Fruit fly (Drosophila melanogaster) whole organism, pupa: Measurements from ENCODE around the gene Osi19.

Experiments
- CG10348 ChIP-seq: fragments of 200-800 bp; sonication (Bioruptor generic); IDR thresholded peaks from 2 replicates; pipeline ENCODE4 v1.3.6; 2022; ENCODE audit warnings: missing biosample characterization, missing genetic modification characterization
- CG12605 ChIP-seq: fragments of 200-800 bp; sonication (Bioruptor generic); IDR thresholded peaks from 2 replicates; pipeline ENCODE4 v1.3.6; 2022; ENCODE audit warnings: missing biosample characterization, missing genetic modification characterization
- CG15710 ChIP-seq: fragments of 200-800 bp; sonication (Bioruptor generic); optimal IDR thresholded peaks from 2 replicates; lab custom pipeline; 2018; ENCODE audit warnings: missing biosample characterization, mild to moderate bottlenecking, missing genetic modification characterization, moderate library complexity
- CG17806 ChIP-seq: fragments of 200-800 bp; sonication (Bioruptor generic); optimal IDR thresholded peaks from 2 replicates; lab custom pipeline; 2018; ENCODE audit warnings: missing biosample characterization, mild to moderate bottlenecking, missing genetic modification characterization, moderate library complexity
- CG4496 ChIP-seq: fragments of 200-800 bp; sonication (Bioruptor generic); IDR thresholded peaks from 3 replicates; pipeline ENCODE4 v1.3.6; 2022; ENCODE audit warnings: missing biosample characterization, missing genetic modification characterization
- EcR ChIP-seq: fragments of 200-800 bp; sonication (Bioruptor generic); optimal IDR thresholded peaks from 3 replicates; lab custom pipeline; 2019; ENCODE audit warnings: missing biosample characterization, missing genetic modification characterization, mild to moderate bottlenecking, moderate library complexity, missing genetic modification reagents
- Ets98B ChIP-seq: fragments of 200-800 bp; sonication (Bioruptor generic); IDR thresholded peaks from 2 replicates; pipeline ENCODE4 v1.3.6; 2022; ENCODE audit warnings: missing biosample characterization, missing genetic modification characterization
- Pif1A ChIP-seq: fragments of 200-800 bp; sonication (Bioruptor generic); optimal IDR thresholded peaks from 3 replicates; lab custom pipeline; 2016; ENCODE audit warnings: missing biosample characterization, missing genetic modification characterization
- rn ChIP-seq: fragments of 200-800 bp; sonication (Bioruptor generic); IDR thresholded peaks from 2 replicates; pipeline ENCODE4 v1.3.6; 2022; ENCODE audit warnings: missing biosample characterization, missing genetic modification characterization

DNA sequence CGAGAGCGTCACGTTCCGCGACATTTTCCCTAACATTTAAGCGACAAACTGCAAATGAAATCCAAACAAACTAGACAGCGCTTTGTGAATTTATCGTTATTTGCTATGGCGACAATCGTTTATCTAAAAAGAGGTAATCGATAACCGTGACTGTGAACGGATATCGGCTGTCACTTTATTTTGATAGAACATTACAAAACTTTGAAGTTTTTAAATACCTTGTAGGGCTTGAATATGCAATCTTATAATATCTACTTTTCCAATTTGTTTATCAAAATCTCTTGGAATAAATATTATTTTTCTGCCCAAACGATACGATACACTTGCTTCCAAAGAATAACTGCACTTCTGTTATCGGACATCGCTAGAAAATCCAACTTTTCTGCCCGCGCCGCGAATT is 45.0 kb downstream of the Osi19 start, which contains the start of the genes CG1024 and TfIIFalpha:
- TF ChIP-seq CG12605 (no peak), CG10348 (GFP tag; lab: Robert Waterston, UW) (no peak), Ets98B (GFP tag; lab: Robert Waterston, UW) (no peak), Pif1A (no peak), CG4496 (GFP tag; lab: Robert Waterston, UW) (no peak), CG15710 (tag; lab: Kevin White, UChicago) (no peak), EcR (no peak), CG17806 (tag; lab: Kevin White, UChicago) (no peak), rn (GFP tag; lab: Robert Waterston, UW) (no peak)
